Worm (Caenorhabditis elegans) whole organism, late embryonic: ENCODE measurements around the gene F21H7.3.

ENCODE experiments used
- ceh-34 ChIP-seq: sonication (generic microtip); optimal IDR thresholded peaks from 2 replicates; lab custom pipeline; 2016; ENCODE audit warnings: mild to moderate bottlenecking, missing genetic modification characterization, missing compliant biosample characterization
- tbx-2 ChIP-seq: sonication (generic microtip); optimal IDR thresholded peaks from 2 replicates; lab custom pipeline; 2016; ENCODE audit warnings: missing genetic modification characterization, missing compliant biosample characterization
- zip-5 ChIP-seq: sonication (generic microtip); optimal IDR thresholded peaks from 2 replicates; lab custom pipeline; 2016; ENCODE audit warnings: missing genetic modification characterization, missing compliant biosample characterization

- no peak for TF ChIP-seq tbx-2 (tag; lab: Kevin White, UChicago)
- TF ChIP-seq zip-5 (tag; lab: Kevin White, UChicago), result no peak
- no peak for TF ChIP-seq ceh-34 (tag; lab: Kevin White, UChicago)
Measured at ce11 chrV:16210257-16211002, 24.6 kb downstream of the F21H7.3 start, which contains the start of gene F11A5.16.
